Worm (Caenorhabditis elegans): ENCODE data around the gene Y53C12A.6.

DNA sequence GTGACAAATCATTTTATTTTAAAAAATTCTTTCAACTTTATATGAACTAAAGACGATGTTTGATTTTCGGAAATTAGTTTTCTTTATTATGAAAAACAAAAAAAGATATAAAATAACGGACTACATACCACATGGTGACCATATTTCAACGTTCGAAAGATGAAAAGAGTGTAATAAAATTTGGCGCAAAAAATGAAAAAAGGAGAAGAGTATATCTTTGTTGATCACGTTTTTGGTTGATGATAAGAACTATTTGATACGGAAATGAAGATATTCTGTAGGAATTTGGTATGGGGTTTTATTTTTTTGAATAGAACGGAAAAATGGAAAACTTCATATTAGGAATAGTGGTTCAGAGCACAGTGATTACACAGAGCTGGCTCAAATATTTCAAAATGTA, 35.3 kb upstream of the Y53C12A.6 start, which contains the start of gene Y53C12B.7:
- no peak for TF ChIP-seq him-1 (tag; optimal IDR thresholded peaks at IDR 0.05)
- no peak for TF ChIP-seq W03F9.2 (tag; optimal IDR thresholded peaks at IDR 0.05)
- TF ChIP-seq dao-5 (tag; optimal IDR thresholded peaks at IDR 0.05): no peak
